Fruit fly (Drosophila melanogaster) whole organism, embryonic: Measurements from ENCODE around the gene Pvf3.

Experiments
- Abd-B ChIP-seq: fragments of 200-800 bp; sonication (Bioruptor generic); optimal IDR thresholded peaks from 2 replicates; lab custom pipeline; 2018; ENCODE audit warnings: missing biosample characterization, mild to moderate bottlenecking, missing genetic modification characterization, moderate library complexity
- Adf1 ChIP-seq: fragments of 200-800 bp; sonication (Bioruptor generic); IDR thresholded peaks from 2 replicates; pipeline ENCODE4 v1.3.6; 2022; ENCODE audit warnings: missing biosample characterization, missing genetic modification characterization
- Asciz ChIP-seq: fragments of 200-800 bp; sonication (Bioruptor generic); optimal IDR thresholded peaks from 2 replicates; lab custom pipeline; 2017; ENCODE audit warnings: missing biosample characterization, mild to moderate bottlenecking, missing genetic modification characterization, missing genetic modification reagents
- Bdp1 ChIP-seq: fragments of 200-800 bp; sonication (Bioruptor generic); optimal IDR thresholded peaks from 3 replicates; lab custom pipeline; 2016; ENCODE audit warnings: missing biosample characterization, missing genetic modification characterization
- Blimp-1 ChIP-seq: fragments of 200-800 bp; sonication (Bioruptor generic); optimal IDR thresholded peaks from 3 replicates; lab custom pipeline; 2018; ENCODE audit warnings: missing biosample characterization, missing genetic modification characterization, mild to moderate bottlenecking, moderate library complexity, missing genetic modification reagents
- CG10147 ChIP-seq: fragments of 200-800 bp; sonication (Bioruptor generic); optimal IDR thresholded peaks from 2 replicates; lab custom pipeline; 2019; ENCODE audit warnings: missing biosample characterization, mild to moderate bottlenecking, missing genetic modification characterization, moderate library complexity
- CG1024 ChIP-seq: fragments of 200-800 bp; sonication (Bioruptor generic); IDR thresholded peaks from 2 replicates; pipeline ENCODE4 v1.3.6; 2022; ENCODE audit warnings: missing biosample characterization, missing genetic modification characterization
- CG10267 ChIP-seq: fragments of 200-800 bp; sonication (Bioruptor generic); optimal IDR thresholded peaks from 2 replicates; lab custom pipeline; 2018; ENCODE audit warnings: missing biosample characterization, mild to moderate bottlenecking, missing genetic modification characterization, moderate library complexity
- CG11085 ChIP-seq: fragments of 200-800 bp; sonication (Bioruptor generic); IDR thresholded peaks from 2 replicates; pipeline ENCODE4 v1.3.6; 2022; ENCODE audit warnings: missing biosample characterization, missing genetic modification characterization
- CG11560 ChIP-seq: fragments of 200-800 bp; sonication (Bioruptor generic); IDR thresholded peaks from 3 replicates; pipeline ENCODE4 v1.3.6; 2022; ENCODE audit warnings: missing biosample characterization, missing genetic modification characterization
- CG11723 ChIP-seq: fragments of 200-800 bp; sonication (Bioruptor generic); optimal IDR thresholded peaks from 2 replicates; lab custom pipeline; 2017; ENCODE audit warnings: missing biosample characterization, mild to moderate bottlenecking, missing genetic modification characterization
- CG12391 ChIP-seq: fragments of 200-800 bp; sonication (Bioruptor generic); optimal IDR thresholded peaks from 3 replicates; lab custom pipeline; 2018; ENCODE audit warnings: missing biosample characterization, mild to moderate bottlenecking, missing genetic modification characterization, moderate library complexity
- CG14050 ChIP-seq: fragments of 200-800 bp; sonication (Bioruptor generic); IDR thresholded peaks from 3 replicates; pipeline ENCODE4 v1.3.6; 2022; ENCODE audit warnings: missing biosample characterization, missing genetic modification characterization
- CG14860 ChIP-seq: fragments of 200-800 bp; sonication (Bioruptor generic); IDR thresholded peaks from 3 replicates; pipeline ENCODE4 v1.3.6; 2022; ENCODE audit warnings: missing biosample characterization, missing genetic modification characterization; ENCODE audit not compliant: partially characterized antibody
- CG15601 ChIP-seq: fragments of 200-800 bp; sonication (Bioruptor generic); optimal IDR thresholded peaks from 3 replicates; lab custom pipeline; 2019; ENCODE audit warnings: missing biosample characterization, mild to moderate bottlenecking, missing genetic modification characterization, moderate library complexity
- CG1602 ChIP-seq: fragments of 200-800 bp; sonication (Bioruptor generic); optimal IDR thresholded peaks from 3 replicates; lab custom pipeline; 2016; ENCODE audit warnings: missing biosample characterization, missing genetic modification characterization
- CG17568 ChIP-seq: fragments of 200-800 bp; sonication (Bioruptor generic); optimal IDR thresholded peaks from 2 replicates; lab custom pipeline; 2018; ENCODE audit warnings: missing biosample characterization, mild to moderate bottlenecking, missing genetic modification characterization, moderate library complexity
- CG2889 ChIP-seq: fragments of 200-800 bp; sonication (Bioruptor generic); IDR thresholded peaks from 3 replicates; pipeline ENCODE4 v1.3.6; 2022; ENCODE audit warnings: missing biosample characterization, missing genetic modification characterization
- CG30431 ChIP-seq: fragments of 200-800 bp; sonication (Bioruptor generic); optimal IDR thresholded peaks from 2 replicates; lab custom pipeline; 2017; ENCODE audit warnings: missing biosample characterization, missing genetic modification characterization
- CG31224 ChIP-seq: fragments of 200-800 bp; sonication (Bioruptor generic); IDR thresholded peaks from 2 replicates; pipeline ENCODE4 v1.3.6; 2022; ENCODE audit warnings: missing biosample characterization, missing genetic modification characterization
- CG3726 ChIP-seq: fragments of 200-800 bp; sonication (Bioruptor generic); IDR thresholded peaks from 3 replicates; pipeline ENCODE4, ENCODE4 v1.3.6; 2022; ENCODE audit warnings: missing biosample characterization, missing genetic modification characterization
- CG6689 ChIP-seq: fragments of 200-800 bp; sonication (Bioruptor generic); IDR thresholded peaks from 2 replicates; pipeline ENCODE4 v1.3.6; 2022; ENCODE audit warnings: missing biosample characterization, missing genetic modification characterization
- CTCF ChIP-seq: fragments of 200-800 bp; sonication (Bioruptor generic); optimal IDR thresholded peaks from 2 replicates; lab custom pipeline; 2017; ENCODE audit warnings: missing biosample characterization, mild to moderate bottlenecking, missing genetic modification characterization, moderate library complexity
- Deaf1 ChIP-seq: fragments of 200-800 bp; optimal IDR thresholded peaks from 3 replicates; lab custom pipeline; 2019; ENCODE audit warnings: missing biosample characterization, mild to moderate bottlenecking, missing genetic modification characterization, moderate library complexity
- Max ChIP-seq: fragments of 200-800 bp; sonication (Bioruptor generic); optimal IDR thresholded peaks from 2 replicates; lab custom pipeline; 2016; ENCODE audit warnings: missing biosample characterization, mild to moderate bottlenecking, missing genetic modification characterization
- Med ChIP-seq: fragments of 200-800 bp; sonication (Bioruptor generic); peaks from one replicate; lab custom pipeline; 2016; ENCODE audit warnings: missing biosample characterization, missing genetic modification characterization, mild to moderate bottlenecking, inconsistent platforms, moderate library complexity
- Meics ChIP-seq: fragments of 200-800 bp; sonication (Bioruptor generic); optimal IDR thresholded peaks from 2 replicates; lab custom pipeline; 2017; ENCODE audit warnings: missing biosample characterization, mild to moderate bottlenecking, missing genetic modification characterization
- Nf-YB ChIP-seq: fragments of 200-800 bp; sonication (Bioruptor generic); optimal IDR thresholded peaks from 3 replicates; lab custom pipeline; 2019; ENCODE audit warnings: missing biosample characterization, mild to moderate bottlenecking, missing genetic modification characterization, moderate library complexity
- Sry-β ChIP-seq: fragments of 200-800 bp; sonication (Bioruptor generic); optimal IDR thresholded peaks from 2 replicates; lab custom pipeline; 2018; ENCODE audit warnings: missing biosample characterization, mild to moderate bottlenecking, missing genetic modification characterization, moderate library complexity
- Ssrp ChIP-seq: fragments of 200-800 bp; sonication (Bioruptor generic); optimal IDR thresholded peaks from 2 replicates; lab custom pipeline; 2018; ENCODE audit warnings: missing biosample characterization, mild to moderate bottlenecking, missing genetic modification characterization, moderate library complexity
- Stat92E ChIP-seq, 3 experiments: fragments of >200 bp in 2 of 3; fragments of 200-800 bp in 1 of 3; sonication (Bioruptor generic) in 1 of 3; optimal IDR thresholded peaks; 2 replicates each; lab custom pipeline; 2017 to 2019; ENCODE audit warnings: missing biosample characterization in 3 of 3, missing genetic modification characterization in 3 of 3, mild to moderate bottlenecking in 1 of 3, moderate library complexity in 1 of 3
- Tbp ChIP-seq: fragments of >200 bp; optimal IDR thresholded peaks from 2 replicates; lab custom pipeline; 2018; ENCODE audit warnings: missing biosample characterization, missing genetic modification characterization
- ap ChIP-seq: fragments of 200-800 bp; sonication (Bioruptor generic); IDR thresholded peaks from 2 replicates; pipeline ENCODE4 v1.3.6; 2022; ENCODE audit warnings: missing biosample characterization, missing genetic modification characterization
- ara ChIP-seq: fragments of 200-800 bp; sonication (Bioruptor generic); IDR thresholded peaks from 2 replicates; pipeline ENCODE4 v1.3.6; 2022; ENCODE audit warnings: missing biosample characterization, missing genetic modification characterization
- br ChIP-seq: fragments of >200 bp; optimal IDR thresholded peaks from 2 replicates; lab custom pipeline; 2017
- cad ChIP-seq: fragments of >200 bp; optimal IDR thresholded peaks from 2 replicates; lab custom pipeline; 2017; ENCODE audit warnings: missing biosample characterization, missing genetic modification characterization
- chm ChIP-seq: fragments of 200-800 bp; sonication (Bioruptor generic); IDR thresholded peaks from 2 replicates; pipeline ENCODE4 v1.3.6; 2022; ENCODE audit warnings: missing biosample characterization, missing genetic modification characterization
- ci ChIP-seq: fragments of 200-800 bp; sonication (Bioruptor generic); IDR thresholded peaks from 3 replicates; pipeline ENCODE4 v1.3.6; 2022; ENCODE audit warnings: missing biosample characterization, missing genetic modification characterization
- crol ChIP-seq: fragments of 200-800 bp; sonication (Bioruptor generic); IDR thresholded peaks from 2 replicates; pipeline ENCODE4 v1.3.6; 2022; ENCODE audit warnings: missing biosample characterization, missing genetic modification characterization
- esg ChIP-seq: fragments of 200-800 bp; sonication (Bioruptor generic); conservative IDR thresholded peaks from 2 replicates; pipeline ENCODE4 v1.3.6; 2022; ENCODE audit warnings: missing biosample characterization, missing genetic modification characterization
- fu2 ChIP-seq: fragments of 200-800 bp; sonication (Bioruptor generic); optimal IDR thresholded peaks from 2 replicates; lab custom pipeline; 2016; ENCODE audit warnings: missing biosample characterization, missing genetic modification characterization
- gce ChIP-seq: fragments of 200-800 bp; sonication (Bioruptor generic); IDR thresholded peaks from 3 replicates; pipeline ENCODE4 v1.3.6; 2022; ENCODE audit warnings: missing biosample characterization, missing genetic modification characterization
- nmo ChIP-seq: fragments of 200-800 bp; sonication (Bioruptor generic); optimal IDR thresholded peaks from 2 replicates; lab custom pipeline; 2018; ENCODE audit warnings: missing biosample characterization, mild to moderate bottlenecking, missing genetic modification characterization, moderate library complexity
- odd ChIP-seq: fragments of 200-800 bp; sonication (Bioruptor generic); optimal IDR thresholded peaks from 2 replicates; lab custom pipeline; 2017; ENCODE audit warnings: missing biosample characterization, mild to moderate bottlenecking, missing genetic modification characterization
- pan ChIP-seq, 4 experiments: fragments of >200 bp in 3 of 4; fragments of 200-800 bp in 1 of 4; sonication (Bioruptor generic) in 1 of 4; optimal IDR thresholded peaks in 3 of 4; IDR thresholded peaks in 1 of 4; 2 replicates each; pipeline versions ENCODE4 v1.3.6 to Lab custom; 2017 to 2022; ENCODE audit warnings: missing biosample characterization in 2 of 4, missing genetic modification characterization in 2 of 4, mixed read lengths in 1 of 4
- peb ChIP-seq: fragments of 200-800 bp; sonication (Bioruptor generic); IDR thresholded peaks from 2 replicates; pipeline ENCODE4 v1.3.6; 2022; ENCODE audit warnings: missing biosample characterization, missing genetic modification characterization
- sens ChIP-seq: fragments of 200-800 bp; sonication (Bioruptor generic); peaks from one replicate; lab custom pipeline; 2016; ENCODE audit warnings: missing biosample characterization, missing genetic modification characterization
- sob ChIP-seq: fragments of 200-800 bp; sonication (Bioruptor generic); IDR thresholded peaks from 2 replicates; pipeline ENCODE4 v1.3.6; 2022; ENCODE audit warnings: missing biosample characterization, missing genetic modification characterization
- stc ChIP-seq: fragments of 200-800 bp; sonication (Bioruptor generic); IDR thresholded peaks from 2 replicates; pipeline ENCODE4 v1.3.6; 2022; ENCODE audit warnings: missing biosample characterization, missing genetic modification characterization
- unpg ChIP-seq: fragments of 200-800 bp; sonication (Bioruptor generic); optimal IDR thresholded peaks from 3 replicates; lab custom pipeline; 2018; ENCODE audit warnings: missing biosample characterization, mild to moderate bottlenecking, missing genetic modification characterization, moderate library complexity
- zf30C ChIP-seq: fragments of 200-800 bp; sonication (Bioruptor generic); optimal IDR thresholded peaks from 3 replicates; lab custom pipeline; 2018; ENCODE audit warnings: missing biosample characterization, mild to moderate bottlenecking, missing genetic modification characterization
- zfh1 ChIP-seq: fragments of 200-800 bp; sonication (Bioruptor generic); IDR thresholded peaks from 3 replicates; pipeline ENCODE4 v1.3.6; 2022; ENCODE audit warnings: missing biosample characterization, missing genetic modification characterization

Pvf3 gene

DNA sequence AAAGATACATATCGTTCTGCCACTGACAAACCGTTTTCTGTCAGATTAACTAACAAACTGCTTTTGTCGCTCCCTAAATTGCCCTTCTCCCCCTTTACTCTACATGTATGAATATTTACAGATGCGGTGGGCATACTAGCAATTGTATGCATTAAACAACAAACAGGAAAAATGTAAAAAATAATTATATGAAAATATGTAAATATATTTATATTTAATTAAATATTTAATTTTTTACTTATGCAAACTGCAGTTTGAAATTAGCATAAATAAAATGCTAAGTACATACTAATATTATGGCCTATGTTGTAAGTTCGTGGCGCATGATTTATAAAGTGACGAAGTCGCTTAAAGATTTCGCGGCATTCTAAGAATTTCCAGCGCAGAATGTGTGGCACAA, 6.7 kb downstream of the Pvf3 start (continued):
- TF ChIP-seq zf30C (GFP tag; lab: Kevin White, UChicago) (no peak), cad (no peak), Ssrp (peak; percentile 67), br (lab: Kevin White, UChicago) (no peak), Asciz (GFP tag; lab: Kevin White, UChicago) (peak; percentile 7), Meics (GFP tag; lab: Kevin White, UChicago) (peak; percentile 25), sens (GFP tag; lab: Kevin White, UChicago) (peak; percentile 62), Bdp1 (GFP tag; lab: Kevin White, UChicago) (no peak), CG11560 (tag; lab: Robert Waterston, UW) (no peak), gce (GFP tag; lab: Robert Waterston, UW) (0 out of 3 replicates have a peak, but pooled peaks have one; percentile 37), Med (GFP tag; lab: Kevin White, UChicago) (peak; percentile 20), odd (GFP tag; lab: Kevin White, UChicago) (peak; percentile 13), Sry-β (GFP tag; lab: Kevin White, UChicago) (no peak), Tbp (GFP tag; lab: Kevin White, UChicago) (no peak), ci (GFP tag; lab: Robert Waterston, UW) (peak; percentile 72), CG12391 (tag; lab: Kevin White, UChicago) (peak; percentile 69), CG10267 (tag; lab: Kevin White, UChicago) (peak; percentile 31), CG6689 (GFP tag; lab: Robert Waterston, UW) (peak; percentile 68), Nf-YB (peak; percentile 36), CG11723 (no peak), CG11085 (GFP tag; lab: Robert Waterston, UW) (no peak), Abd-B (GFP tag; lab: Kevin White, UChicago) (peak; percentile 20), ap (GFP tag; lab: Robert Waterston, UW) (peak; percentile 67; the same call in 1 of the 2 replicates), CG1602 (peak; percentile 17), Blimp-1 (GFP tag; lab: Kevin White, UChicago) (peak; percentile 68), CG10147 (GFP tag; lab: Kevin White, UChicago) (peak; percentile 28), pan (optimal IDR thresholded peaks at IDR 0.05; lab: Kevin White, UChicago) (no peak), pan (GFP tag; optimal IDR thresholded peaks at IDR 0.05 in 1 of 2, IDR thresholded peaks at IDR 0.05 in 1 of 2) (peak in 1 of 2 experiments; percentile 51), CG1024 (GFP tag; lab: Robert Waterston, UW) (peak; percentile 33; the same call in 1 of the 2 replicates), esg (peak; percentile 55), sob (GFP tag; lab: Robert Waterston, UW) (peak; percentile 59), nmo (GFP tag; lab: Kevin White, UChicago) (peak; percentile 77), peb (GFP tag; lab: Robert Waterston, UW) (no peak), Adf1 (GFP tag; lab: Robert Waterston, UW) (no peak), Max (GFP tag; lab: Kevin White, UChicago) (no peak), Deaf1 (tag; lab: Kevin White, UChicago) (peak; percentile 37), CG17568 (peak; percentile 4), stc (GFP tag; lab: Robert Waterston, UW) (peak; percentile 64), ara (GFP tag; lab: Robert Waterston, UW) (peak; percentile 49; the same call in 1 of the 2 replicates), zfh1 (GFP tag; lab: Robert Waterston, UW) (peak; percentile 59; the same call in 2 of the 3 replicates), fu2 (GFP tag; lab: Kevin White, UChicago) (no peak), Stat92E (GFP tag; optimal IDR thresholded peaks at IDR 0.05; lab: Kevin White, UChicago) (peak in 1 of 3 experiments; percentile 74), CG31224 (GFP tag; lab: Robert Waterston, UW) (no peak), CTCF (GFP tag; lab: Kevin White, UChicago) (no peak), CG30431 (GFP tag; lab: Kevin White, UChicago) (peak; percentile 3), CG3726 (no peak), CG14050 (GFP tag; lab: Robert Waterston, UW) (no peak), CG14860 (no peak), unpg (GFP tag; lab: Kevin White, UChicago) (peak; percentile 75), crol (GFP tag; lab: Robert Waterston, UW) (peak; percentile 53), CG15601 (peak; percentile 69), CG2889 (GFP tag; lab: Robert Waterston, UW) (no peak), chm (no peak)
